Fruit fly (Drosophila melanogaster) whole organism: ENCODE data around the gene Ca-beta.

ENCODE experiments used
- CG8478 ChIP-seq: fragments of >200 bp; optimal IDR thresholded peaks from 2 replicates; lab custom pipeline; 2018; ENCODE audit warnings: inconsistent platforms
- Dll ChIP-seq: fragments of >200 bp; optimal IDR thresholded peaks from 2 replicates; lab custom pipeline; 2017
- EcR ChIP-seq, 2 experiments: fragments of >200 bp; optimal IDR thresholded peaks; 2 replicates each; lab custom pipeline; 2017; ENCODE audit warnings: missing biosample characterization in 2 of 2, missing genetic modification characterization in 2 of 2, missing genetic modification reagents in 2 of 2
- pan ChIP-seq: fragments of >200 bp; optimal IDR thresholded peaks from 2 replicates; lab custom pipeline; 2017
- psq ChIP-seq: fragments of >200 bp; optimal IDR thresholded peaks from 2 replicates; lab custom pipeline; 2017
- usp ChIP-seq: fragments of >200 bp; optimal IDR thresholded peaks from 2 replicates; lab custom pipeline; 2017; ENCODE audit warnings: missing biosample characterization, missing genetic modification characterization, mixed read lengths

DNA sequence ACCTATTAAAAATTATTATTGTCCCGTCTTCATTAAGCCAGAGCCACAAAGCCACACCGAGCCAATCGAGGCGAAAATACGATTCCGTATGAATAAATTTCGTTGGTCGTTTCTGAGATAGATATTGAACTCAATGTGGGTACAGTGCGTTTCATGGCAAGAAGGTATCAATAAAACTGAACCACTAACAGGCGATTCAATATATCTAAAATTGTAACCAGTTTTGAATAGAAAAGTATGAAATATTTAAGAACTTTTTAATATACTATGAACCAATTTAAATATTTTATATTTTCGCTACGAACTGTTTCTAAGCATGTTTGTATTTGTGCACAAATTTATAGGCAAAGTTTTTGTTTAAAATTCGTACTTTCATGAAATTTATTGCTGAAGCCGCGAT lies 4.3 kb downstream of the Ca-beta start:
- TF ChIP-seq psq (no peak), Dll (lab: Kevin White, UChicago) (no peak), pan (no peak), EcR (GFP tag; optimal IDR thresholded peaks at IDR 0.05; lab: Kevin White, UChicago) (no peak), CG8478 (no peak), usp (GFP tag; lab: Kevin White, UChicago) (no peak)
